Worm (Caenorhabditis elegans): ENCODE data around the gene nhr-61.
A peak's percentile ranks its signal among the peaks of the same experiment; 100 is the strongest.

DNA sequence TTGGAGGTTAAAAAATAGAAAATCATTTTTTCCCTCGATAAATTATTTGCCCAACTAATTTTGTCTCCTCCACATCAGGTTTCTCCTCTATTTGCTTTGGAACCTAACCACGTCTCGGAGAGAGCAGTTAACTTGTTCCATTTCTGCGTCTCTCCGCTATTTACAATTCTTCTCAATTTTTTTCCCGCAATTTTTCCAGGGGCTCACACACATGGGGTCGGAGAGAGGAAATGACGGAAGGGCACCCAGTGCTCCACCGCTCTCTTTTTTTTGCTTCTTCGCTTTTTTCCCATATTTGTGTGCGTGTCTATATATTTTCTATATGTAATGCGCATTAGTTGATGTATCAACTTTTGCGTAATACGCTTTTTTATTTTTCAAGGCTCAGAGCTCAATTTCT, 7.7 kb downstream of the nhr-61 start:
- no peak for TF ChIP-seq ceh-28 (tag; optimal IDR thresholded peaks at IDR 0.05)
- no peak for TF ChIP-seq nhr-11 (tag; optimal IDR thresholded peaks at IDR 0.05)
- TF ChIP-seq lin-39 (tag; optimal IDR thresholded peaks at IDR 0.05), result peak; percentile 43
- no peak for TF ChIP-seq unc-39 (tag; optimal IDR thresholded peaks at IDR 0.05)
- TF ChIP-seq ama-1 (optimal IDR thresholded peaks at IDR 0.05), result no peak
- no peak for TF ChIP-seq fkh-10 (GFP tag; optimal IDR thresholded peaks at IDR 0.05)
